Fruit fly (Drosophila melanogaster) whole organism: Measurements from ENCODE around the gene CG14770.
A peak's percentile ranks its signal among the peaks of the same experiment; 100 is the strongest.

Source experiments
- CG8478 ChIP-seq: fragments of >200 bp; optimal IDR thresholded peaks from 2 replicates; lab custom pipeline; 2018; ENCODE audit warnings: inconsistent platforms
- Dll ChIP-seq: fragments of >200 bp; optimal IDR thresholded peaks from 2 replicates; lab custom pipeline; 2017
- EcR ChIP-seq, 2 experiments: fragments of >200 bp; optimal IDR thresholded peaks; 2 replicates each; lab custom pipeline; 2017; ENCODE audit warnings: missing biosample characterization in 2 of 2, missing genetic modification characterization in 2 of 2, missing genetic modification reagents in 2 of 2
- pan ChIP-seq: fragments of >200 bp; optimal IDR thresholded peaks from 2 replicates; lab custom pipeline; 2017
- psq ChIP-seq: fragments of >200 bp; optimal IDR thresholded peaks from 2 replicates; lab custom pipeline; 2017
- usp ChIP-seq: fragments of >200 bp; optimal IDR thresholded peaks from 2 replicates; lab custom pipeline; 2017; ENCODE audit warnings: missing biosample characterization, missing genetic modification characterization, mixed read lengths

The CG14770 gene

DNA sequence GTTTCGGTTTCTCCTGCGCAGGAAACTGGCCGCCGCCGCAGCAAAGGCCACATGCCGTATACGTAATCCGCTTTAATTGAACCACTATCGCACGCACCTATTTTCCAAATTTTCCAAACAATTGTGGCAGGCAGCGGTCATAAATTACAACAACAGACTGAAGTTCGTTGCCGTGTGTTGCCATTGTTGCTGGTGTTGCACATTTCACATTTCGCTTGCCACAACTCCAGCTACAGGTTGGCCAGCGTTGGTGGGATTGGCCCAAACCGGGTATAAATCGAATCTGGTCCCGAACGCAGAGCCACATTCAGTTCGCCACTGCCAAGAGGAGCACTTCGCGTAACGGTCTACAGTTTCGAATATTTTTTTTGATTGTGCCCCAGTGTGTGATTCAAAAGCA is at the start of gene CG14770:
Gene CG14770 (plus strand): TSS at position 301 of the 400 bp plus-strand sequence.
- TF ChIP-seq Dll (lab: Kevin White, UChicago), result no peak
- no peak for TF ChIP-seq CG8478 (lab: Kevin White, UChicago)
- no peak for TF ChIP-seq EcR (GFP tag; optimal IDR thresholded peaks at IDR 0.05; lab: Kevin White, UChicago)
- TF ChIP-seq psq (lab: Kevin White, UChicago), result no peak
- no peak for TF ChIP-seq pan (lab: Kevin White, UChicago)
- TF ChIP-seq usp, result no peak

DNA sequence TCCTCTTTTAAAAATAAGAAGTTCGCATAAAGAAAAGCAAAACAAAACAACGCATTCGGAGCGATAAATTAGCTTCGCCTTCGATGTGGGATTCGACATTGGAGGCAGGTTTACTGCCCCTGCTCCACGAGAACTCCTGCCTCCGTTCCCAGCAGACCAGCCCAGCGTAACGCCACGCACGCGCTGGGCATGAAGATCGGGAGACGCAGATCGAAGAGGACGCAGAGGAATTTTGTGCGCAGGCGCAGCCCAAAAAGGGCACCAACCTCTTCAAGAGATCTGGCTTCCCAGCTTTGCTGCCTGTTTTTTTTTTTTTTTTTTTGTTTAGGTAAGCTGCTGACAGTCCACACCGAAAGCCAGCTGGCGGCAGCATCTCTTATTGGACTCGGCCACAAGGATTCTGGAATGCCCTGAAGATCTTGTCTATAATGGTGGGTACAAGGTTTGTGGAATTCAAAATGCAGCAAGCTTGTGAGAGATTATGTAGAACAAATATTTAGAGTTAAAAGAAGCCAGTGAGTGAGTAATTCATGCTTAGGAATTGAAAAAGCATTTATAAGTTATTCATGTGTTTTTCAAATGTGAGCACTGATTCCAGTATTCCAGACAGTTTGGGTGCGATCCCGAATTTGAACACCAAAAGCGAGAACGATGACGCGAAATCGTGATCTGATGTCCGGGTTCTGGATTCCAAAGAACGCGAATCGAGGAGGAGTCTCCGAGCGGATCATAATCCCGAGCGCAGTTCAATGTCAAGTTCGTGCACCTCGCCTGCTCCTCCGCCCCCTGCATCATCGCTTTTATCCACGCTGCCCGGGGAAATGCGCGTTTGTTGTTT is 48.7 kb upstream of the CG14770 start:
- TF ChIP-seq EcR (GFP tag; optimal IDR thresholded peaks at IDR 0.05; lab: Kevin White, UChicago), result peak in 1 of 2 experiments; percentile 60
- TF ChIP-seq pan (lab: Kevin White, UChicago), result no peak

DNA sequence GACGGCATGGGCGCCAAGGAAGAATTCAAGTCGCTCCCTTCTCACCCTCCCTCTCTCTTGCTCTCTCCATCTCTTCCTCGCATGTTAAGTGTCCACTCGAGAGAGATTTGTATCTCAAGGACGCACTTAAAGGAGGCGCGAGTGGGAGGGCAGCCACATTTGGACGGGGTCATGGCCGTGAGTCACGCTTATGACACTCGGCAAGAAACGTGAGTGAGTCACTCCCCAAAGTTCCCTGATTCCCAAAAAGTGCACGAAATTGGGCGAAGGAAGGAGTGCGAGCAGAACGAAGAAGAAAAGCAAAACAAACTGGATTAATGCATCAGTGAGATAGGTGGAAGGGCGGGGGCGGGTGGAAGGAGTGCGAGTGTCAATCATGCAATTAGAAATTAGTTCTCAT is 48.0 kb upstream of the CG14770 start:
- no peak for TF ChIP-seq usp
- no peak for TF ChIP-seq CG8478 (lab: Kevin White, UChicago)
- TF ChIP-seq psq (lab: Kevin White, UChicago), result no peak
- no peak for TF ChIP-seq Dll (lab: Kevin White, UChicago)
- no peak for TF ChIP-seq pan (lab: Kevin White, UChicago)
- no peak for TF ChIP-seq EcR (GFP tag; optimal IDR thresholded peaks at IDR 0.05; lab: Kevin White, UChicago)

DNA sequence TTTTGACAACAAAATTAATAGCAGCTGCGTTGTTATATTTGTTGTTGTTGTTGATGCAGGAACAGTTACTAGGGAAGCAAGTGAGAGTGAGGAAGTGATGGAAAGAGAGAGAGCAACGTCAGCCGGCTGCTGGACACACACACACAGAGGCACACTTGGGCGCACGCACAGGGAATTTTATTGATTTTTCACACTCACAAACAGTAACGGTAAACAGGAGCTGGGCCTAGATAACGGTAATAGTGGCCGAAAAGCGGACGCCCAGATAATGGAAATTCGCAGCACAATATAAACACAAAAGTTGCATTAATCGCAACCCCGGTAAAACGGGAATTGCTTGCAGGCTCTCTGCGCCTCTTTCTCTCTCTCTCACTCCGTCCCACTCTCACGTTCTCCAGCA is 47.4 kb upstream of the CG14770 start:
- no peak for TF ChIP-seq CG8478 (lab: Kevin White, UChicago)
- no peak for TF ChIP-seq psq (lab: Kevin White, UChicago)
- TF ChIP-seq Dll (lab: Kevin White, UChicago), result no peak
- no peak for TF ChIP-seq usp
- no peak for TF ChIP-seq pan (lab: Kevin White, UChicago)
- no peak for TF ChIP-seq EcR (GFP tag; optimal IDR thresholded peaks at IDR 0.05; lab: Kevin White, UChicago)

- TF ChIP-seq pan (lab: Kevin White, UChicago) (no peak), usp (no peak), EcR (GFP tag; optimal IDR thresholded peaks at IDR 0.05; lab: Kevin White, UChicago) (no peak), CG8478 (lab: Kevin White, UChicago) (no peak), Dll (lab: Kevin White, UChicago) (no peak), psq (lab: Kevin White, UChicago) (no peak)
Observed at dm6 chrX:1322214-1322613, 46.8 kb upstream of the CG14770 start, which contains the start of gene DAAM. TSS of gene DAAM (minus strand) at chrX:1322362.

DNA sequence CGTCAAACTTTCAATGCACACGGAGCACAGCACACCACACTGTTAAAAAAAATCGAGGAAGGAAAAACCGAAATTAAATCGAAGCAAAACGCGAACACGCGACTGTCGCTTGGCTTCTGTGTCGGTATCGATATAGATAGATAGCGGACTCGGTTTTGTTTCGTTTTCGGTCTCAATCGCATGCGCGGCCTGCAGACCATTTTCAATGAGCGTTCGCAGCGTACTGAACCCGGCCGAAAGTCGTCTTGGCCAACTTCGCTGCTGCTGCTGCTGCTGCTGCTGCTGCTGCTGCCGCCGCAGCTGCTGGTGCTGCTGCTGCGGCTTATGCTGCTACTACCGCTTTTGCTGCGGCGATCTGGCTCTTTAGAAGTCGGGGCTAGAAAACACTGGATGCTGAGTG is 31.1 kb upstream of the CG14770 start:
- TF ChIP-seq psq (lab: Kevin White, UChicago) (no peak), usp (no peak), EcR (GFP tag; optimal IDR thresholded peaks at IDR 0.05; lab: Kevin White, UChicago) (no peak), CG8478 (lab: Kevin White, UChicago) (no peak), Dll (lab: Kevin White, UChicago) (no peak), pan (lab: Kevin White, UChicago) (no peak)

- TF ChIP-seq pan (lab: Kevin White, UChicago), result no peak
- TF ChIP-seq psq (lab: Kevin White, UChicago), result no peak
- no peak for TF ChIP-seq CG8478 (lab: Kevin White, UChicago)
- TF ChIP-seq EcR (GFP tag; optimal IDR thresholded peaks at IDR 0.05; lab: Kevin White, UChicago), result no peak
- no peak for TF ChIP-seq Dll (lab: Kevin White, UChicago)
Observed at dm6 chrX:1341528-1341927, 27.5 kb upstream of the CG14770 start, which contains the start of gene CG11409. TSS of gene CG11409 (minus strand) at chrX:1341587.

DNA sequence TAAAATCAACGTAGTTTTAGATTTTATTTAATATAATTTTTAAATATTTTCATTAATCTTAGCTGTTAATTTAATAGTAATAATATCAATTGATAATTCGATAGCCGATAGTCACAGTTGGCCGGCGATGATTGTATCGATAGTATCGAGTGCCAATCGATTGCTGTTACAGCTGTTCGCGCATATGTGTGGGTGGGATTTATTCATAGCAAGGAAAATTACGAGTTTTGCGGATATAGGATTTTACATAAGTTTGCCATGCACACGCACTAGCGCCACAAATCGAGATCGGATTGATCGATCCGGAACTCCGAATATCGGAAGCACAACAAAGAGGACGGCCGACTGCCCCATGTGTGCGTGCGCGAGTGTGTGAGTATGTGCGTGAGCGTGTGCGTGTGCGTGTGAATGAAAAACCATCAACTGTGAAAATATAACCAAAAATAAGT is 27.1 kb upstream of the CG14770 start, which contains the start of gene Naa30A:
Gene Naa30A (plus strand): TSS at position 163 of the 449 bp plus-strand sequence.
- no peak for TF ChIP-seq usp
- TF ChIP-seq Dll (lab: Kevin White, UChicago), result no peak
- no peak for TF ChIP-seq pan (lab: Kevin White, UChicago)
- TF ChIP-seq EcR (GFP tag; optimal IDR thresholded peaks at IDR 0.05; lab: Kevin White, UChicago), result no peak
- no peak for TF ChIP-seq psq (lab: Kevin White, UChicago)

DNA sequence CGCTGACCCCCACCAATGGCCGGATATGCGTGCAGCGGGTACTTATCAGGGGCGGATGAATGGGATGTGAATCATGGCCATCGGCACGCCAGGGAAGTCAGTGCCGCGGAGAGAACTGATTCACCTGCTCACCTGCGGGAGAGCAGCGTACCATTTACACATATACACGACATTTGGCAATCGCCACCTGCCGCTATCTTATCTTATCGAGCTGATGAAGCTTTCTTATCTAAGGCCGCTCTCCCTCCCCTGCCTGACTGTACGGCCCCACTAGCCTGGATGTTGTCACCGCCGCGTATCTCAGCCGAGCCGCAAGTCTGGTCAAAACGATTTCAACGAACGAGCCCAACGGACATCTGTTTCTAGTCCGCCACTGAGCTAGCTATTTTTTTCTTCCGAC is 22.8 kb upstream of the CG14770 start, which contains the start of gene Tsp2A:
Gene Tsp2A (plus strand): TSS at position 298 of the 400 bp plus-strand sequence.
- no peak for TF ChIP-seq EcR (GFP tag; optimal IDR thresholded peaks at IDR 0.05; lab: Kevin White, UChicago)
- TF ChIP-seq pan (lab: Kevin White, UChicago), result no peak
- no peak for TF ChIP-seq Dll (lab: Kevin White, UChicago)

dm6 chrX:1346833-1347232 is 22.2 kb upstream of the CG14770 start:
- no peak for TF ChIP-seq EcR (GFP tag; optimal IDR thresholded peaks at IDR 0.05; lab: Kevin White, UChicago)
- no peak for TF ChIP-seq CG8478 (lab: Kevin White, UChicago)
- no peak for TF ChIP-seq Dll (lab: Kevin White, UChicago)
- no peak for TF ChIP-seq psq (lab: Kevin White, UChicago)
- no peak for TF ChIP-seq usp
- no peak for TF ChIP-seq pan (lab: Kevin White, UChicago)

DNA sequence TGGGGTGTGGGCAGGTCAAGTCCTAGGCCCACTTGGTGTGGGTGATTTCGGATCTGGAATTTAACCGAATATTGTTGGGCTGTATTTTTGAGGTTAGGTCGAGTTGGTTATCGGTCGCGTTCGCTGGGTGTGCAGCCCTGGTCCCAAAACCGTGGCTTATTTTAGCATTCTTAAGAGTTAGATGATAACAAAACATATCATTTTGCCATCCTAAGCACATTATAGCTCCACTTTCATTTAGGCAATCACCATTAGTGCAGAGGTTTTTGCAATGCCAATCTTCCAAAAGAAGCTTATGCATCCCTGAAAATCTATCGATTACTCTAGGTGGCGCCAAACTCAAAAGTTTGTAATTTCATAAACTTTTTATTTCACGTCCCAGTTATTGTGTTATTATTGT is 19.8 kb upstream of the CG14770 start, which contains the start of gene MTPAP:
Gene MTPAP (minus strand): TSS at position 103 of the 400 bp plus-strand sequence.
- TF ChIP-seq psq (lab: Kevin White, UChicago) (no peak), CG8478 (lab: Kevin White, UChicago) (no peak), usp (no peak), Dll (lab: Kevin White, UChicago) (no peak), pan (lab: Kevin White, UChicago) (no peak), EcR (GFP tag; optimal IDR thresholded peaks at IDR 0.05; lab: Kevin White, UChicago) (no peak)
